Worm (Caenorhabditis elegans): Measurements from ENCODE around the gene clc-3.

clc-3 gene

ce11 chrX:3326175-3326574, 48.4 kb downstream of the clc-3 start, which contains the start of gene F11D5.6:
TSS of gene F11D5.6 (minus strand) at chrX:3326275.
- TF ChIP-seq nfyb-1 (GFP tag; IDR thresholded peaks at IDR 0.05) (no peak), ceh-79 (tag; optimal IDR thresholded peaks at IDR 0.05) (no peak), unc-62 (GFP tag; optimal IDR thresholded peaks at IDR 0.05) (no peak), let-526 (GFP tag; IDR thresholded peaks at IDR 0.05) (no peak)
